Fruit fly (Drosophila melanogaster): ENCODE results near the gene Efa6.
A peak's percentile ranks its signal among the peaks of the same experiment; 100 is the strongest.

Gene Efa6

dm6 chr3R:22596450-22596849 lies 8.9 kb downstream of the Efa6 start (continued):
- TF ChIP-seq HLH4C (GFP tag; IDR thresholded peaks at IDR 0.05; ENCODE audit: partially characterized antibody) (no peak), Asciz (GFP tag; optimal IDR thresholded peaks at IDR 0.05) (peak; percentile 65), Myb (GFP tag; optimal IDR thresholded peaks at IDR 0.05) (no peak), oc (tag; optimal IDR thresholded peaks at IDR 0.05) (no peak), Med (GFP tag) (peak; percentile 93), CG8281 (tag; optimal IDR thresholded peaks at IDR 0.05) (peak; percentile 38), Bdp1 (GFP tag; optimal IDR thresholded peaks at IDR 0.05) (peak; percentile 11), chif (GFP tag; optimal IDR thresholded peaks at IDR 0.05) (peak; percentile 14 to 20), fru (optimal IDR thresholded peaks at IDR 0.05) (no peak), scrt (GFP tag; optimal IDR thresholded peaks at IDR 0.05) (peak; percentile 12), HmgZ (tag; optimal IDR thresholded peaks at IDR 0.05) (peak; percentile 56), Doc3 (GFP tag; IDR thresholded peaks at IDR 0.05; ENCODE audit: partially characterized antibody) (no peak), emc (GFP tag; optimal IDR thresholded peaks at IDR 0.05) (no peak), D19A (tag; optimal IDR thresholded peaks at IDR 0.05) (peak; percentile 5), BEAF-32 (GFP tag; optimal IDR thresholded peaks at IDR 0.05) (no peak), chinmo (GFP tag; IDR thresholded peaks at IDR 0.05; ENCODE audit: partially characterized antibody) (0 out of 4 replicates have a peak, but pooled peaks have one; percentile 37), CG10321 (GFP tag; IDR thresholded peaks at IDR 0.05) (0 out of 2 replicates have a peak, but pooled peaks have one; percentile 10), gro (GFP tag; optimal IDR thresholded peaks at IDR 0.05) (peak; percentile 47), tin (GFP tag; optimal IDR thresholded peaks at IDR 0.05) (no peak), CG11504 (tag; optimal IDR thresholded peaks at IDR 0.05) (peak; percentile 15), CG32772 (GFP tag; IDR thresholded peaks at IDR 0.05) (peak; percentile 34; the same call in 1 of the 2 replicates), CG3995 (GFP tag; optimal IDR thresholded peaks at IDR 0.05) (no peak), HHEX (GFP tag; optimal IDR thresholded peaks at IDR 0.05) (peak; percentile 59), eyg (GFP tag; optimal IDR thresholded peaks at IDR 0.05) (no peak), CG3281 (GFP tag; optimal IDR thresholded peaks at IDR 0.05) (peak; percentile 29), CG14050 (GFP tag; IDR thresholded peaks at IDR 0.05) (0 out of 3 replicates have a peak, but pooled peaks have one; percentile 23), Hmr (GFP tag; optimal IDR thresholded peaks at IDR 0.05) (peak; percentile 74), vvl (GFP tag; IDR thresholded peaks at IDR 0.05) (peak; percentile 43; the same call in 1 of the 2 replicates), CG2116 (GFP tag; optimal IDR thresholded peaks at IDR 0.05) (peak; percentile 31), so (GFP tag; IDR thresholded peaks at IDR 0.05) (peak; percentile 66; the same call in 2 of the 3 replicates), sens (GFP tag) (peak; percentile 95), CG34224 (GFP tag; IDR thresholded peaks at IDR 0.05; ENCODE audit: partially characterized antibody) (no peak), CG15514 (GFP tag; optimal IDR thresholded peaks at IDR 0.05) (peak; percentile 59), CG17802 (tag; optimal IDR thresholded peaks at IDR 0.05) (no peak), exex (tag; optimal IDR thresholded peaks at IDR 0.05) (peak; percentile 62), CG12299 (tag; optimal IDR thresholded peaks at IDR 0.05) (no peak), ftz-f1 (GFP tag; optimal IDR thresholded peaks at IDR 0.05) (peak; percentile 37), CG6813 (GFP tag; optimal IDR thresholded peaks at IDR 0.05) (peak; percentile 62), sr (GFP tag; IDR thresholded peaks at IDR 0.05) (peak; percentile 54; the same call in 1 of the 3 replicates), E2f2 (GFP tag; IDR thresholded peaks at IDR 0.05) (peak; percentile 33; the same call in 1 of the 2 replicates), CG18476 (GFP tag; optimal IDR thresholded peaks at IDR 0.05) (no peak), CG10431 (GFP tag; optimal IDR thresholded peaks at IDR 0.05) (no peak), bsh (GFP tag; optimal IDR thresholded peaks at IDR 0.05) (peak in 1 of 2 experiments; percentile 55), CG16863 (GFP tag; optimal IDR thresholded peaks at IDR 0.05) (peak; percentile 7), CG13424 (tag; optimal IDR thresholded peaks at IDR 0.05) (peak; percentile 7), odd (GFP tag; optimal IDR thresholded peaks at IDR 0.05) (peak; percentile 18), CG2129 (GFP tag; IDR thresholded peaks at IDR 0.05; ENCODE audit: partially characterized antibody) (no peak), CG9817 (tag; optimal IDR thresholded peaks at IDR 0.05) (peak; percentile 7), CG7987 (GFP tag; optimal IDR thresholded peaks at IDR 0.05) (peak; percentile 76)
